Fruit fly (Drosophila melanogaster) whole organism: ENCODE results near the gene CG3176.

Experiments used
- CG8478 ChIP-seq: fragments of >200 bp; optimal IDR thresholded peaks from 2 replicates; lab custom pipeline; 2018; ENCODE audit warnings: inconsistent platforms
- Dll ChIP-seq: fragments of >200 bp; optimal IDR thresholded peaks from 2 replicates; lab custom pipeline; 2017
- pan ChIP-seq: fragments of >200 bp; optimal IDR thresholded peaks from 2 replicates; lab custom pipeline; 2017
- psq ChIP-seq: fragments of >200 bp; optimal IDR thresholded peaks from 2 replicates; lab custom pipeline; 2017
- usp ChIP-seq: fragments of >200 bp; optimal IDR thresholded peaks from 2 replicates; lab custom pipeline; 2017; ENCODE audit warnings: missing biosample characterization, missing genetic modification characterization, mixed read lengths

dm6 chrX:494191-494554 is 12.5 kb downstream of the CG3176 start:
- no peak for TF ChIP-seq usp (GFP tag; lab: Kevin White, UChicago)
- no peak for TF ChIP-seq CG8478 (lab: Kevin White, UChicago)
- TF ChIP-seq psq (lab: Kevin White, UChicago), result no peak
- no peak for TF ChIP-seq pan (lab: Kevin White, UChicago)
- no peak for TF ChIP-seq Dll (lab: Kevin White, UChicago)
